Fruit fly (Drosophila melanogaster): ENCODE results near the gene CG17193.

The CG17193 gene

dm6 chr3R:20001595-20001997 is 54.3 kb downstream of the CG17193 start (continued):
- TF ChIP-seq dsf (GFP tag; optimal IDR thresholded peaks at IDR 0.05; ENCODE audit: borderline replicate concordance) (no peak), woc (GFP tag; optimal IDR thresholded peaks at IDR 0.05) (peak; percentile 78), rgr (GFP tag; optimal IDR thresholded peaks at IDR 0.05) (peak; percentile 17)

dm6 chr3R:19999474-19999873 is 56.4 kb downstream of the CG17193 start:
- TF ChIP-seq tai (GFP tag; optimal IDR thresholded peaks at IDR 0.05), result peak; percentile 28
- TF ChIP-seq psq (GFP tag; optimal IDR thresholded peaks at IDR 0.05), result peak; percentile 78
- peak; percentile 24 for TF ChIP-seq GATAd (GFP tag; optimal IDR thresholded peaks at IDR 0.05)
- peak; percentile 44 for TF ChIP-seq woc (GFP tag; optimal IDR thresholded peaks at IDR 0.05)
- TF ChIP-seq foxo (GFP tag; optimal IDR thresholded peaks at IDR 0.05), result peak in 1 of 2 experiments; percentile 83
- no peak for TF ChIP-seq pan (optimal IDR thresholded peaks at IDR 0.05)
- TF ChIP-seq Hr83 (GFP tag; optimal IDR thresholded peaks at IDR 0.05; ENCODE audit: poor library complexity, severe bottlenecking), result no peak
- no peak for TF ChIP-seq usp (GFP tag; optimal IDR thresholded peaks at IDR 0.05)
- TF ChIP-seq CG32264 (GFP tag; optimal IDR thresholded peaks at IDR 0.05), result no peak
- TF ChIP-seq HLH106 (tag; optimal IDR thresholded peaks at IDR 0.05), result peak; percentile 89
- TF ChIP-seq Abd-B (GFP tag; optimal IDR thresholded peaks at IDR 0.05), result no peak
- no peak for TF ChIP-seq lola (GFP tag; optimal IDR thresholded peaks at IDR 0.05)
- TF ChIP-seq jim (GFP tag; optimal IDR thresholded peaks at IDR 0.05), result no peak
- peak; percentile 78 for TF ChIP-seq h (GFP tag; optimal IDR thresholded peaks at IDR 0.05)
- TF ChIP-seq Hr78 (GFP tag; optimal IDR thresholded peaks at IDR 0.05), result no peak
- TF ChIP-seq Vsx2 (GFP tag; optimal IDR thresholded peaks at IDR 0.05; ENCODE audit: partially characterized antibody), result no peak
- peak; percentile 86 for TF ChIP-seq OdsH (GFP tag; optimal IDR thresholded peaks at IDR 0.05)
- no peak for TF ChIP-seq Dif (GFP tag; optimal IDR thresholded peaks at IDR 0.05; ENCODE audit: partially characterized antibody)
- peak; percentile 55 for TF ChIP-seq ey (GFP tag; optimal IDR thresholded peaks at IDR 0.05)
- no peak for TF ChIP-seq Rel (GFP tag; optimal IDR thresholded peaks at IDR 0.05)
- peak; percentile 45 for TF ChIP-seq Rel (tag; optimal IDR thresholded peaks at IDR 0.05)
- peak; percentile 18 for TF ChIP-seq Jra (GFP tag; optimal IDR thresholded peaks at IDR 0.05)
- peak; percentile 86 for TF ChIP-seq rgr (GFP tag; optimal IDR thresholded peaks at IDR 0.05)
- peak; percentile 52 for TF ChIP-seq CG9705 (GFP tag; optimal IDR thresholded peaks at IDR 0.05)
- no peak for TF ChIP-seq dsf (GFP tag; optimal IDR thresholded peaks at IDR 0.05; ENCODE audit: borderline replicate concordance)
- TF ChIP-seq CrebA (GFP tag; optimal IDR thresholded peaks at IDR 0.05; ENCODE audit: borderline replicate concordance), result no peak
- TF ChIP-seq sage (GFP tag; optimal IDR thresholded peaks at IDR 0.05), result peak; percentile 10
- TF ChIP-seq Hnf4 (GFP tag; optimal IDR thresholded peaks at IDR 0.05), result peak; percentile 45
- TF ChIP-seq brk (GFP tag; optimal IDR thresholded peaks at IDR 0.05), result peak; percentile 81
- no peak for TF ChIP-seq Mio (GFP tag; optimal IDR thresholded peaks at IDR 0.05)
- TF ChIP-seq fru (GFP tag; optimal IDR thresholded peaks at IDR 0.05), result peak; percentile 68
- peak; percentile 46 for TF ChIP-seq br (GFP tag; optimal IDR thresholded peaks at IDR 0.05)
- TF ChIP-seq sv (GFP tag; optimal IDR thresholded peaks at IDR 0.05), result peak; percentile 50
- TF ChIP-seq Sp1 (GFP tag; optimal IDR thresholded peaks at IDR 0.05), result peak; percentile 86
- no peak for TF ChIP-seq N (GFP tag; optimal IDR thresholded peaks at IDR 0.05)
- no peak for TF ChIP-seq Dfd (GFP tag; optimal IDR thresholded peaks at IDR 0.05)
- peak; percentile 44 for TF ChIP-seq dmrt93B (GFP tag; optimal IDR thresholded peaks at IDR 0.05)
- no peak for TF ChIP-seq dl (GFP tag; optimal IDR thresholded peaks at IDR 0.05; ENCODE audit: insufficient read depth in 1 of 2, partially characterized antibody in 2 of 2)
- no peak for TF ChIP-seq Myc (optimal IDR thresholded peaks at IDR 0.05)

dm6 chr3R:19998418-19998817 is 57.5 kb downstream of the CG17193 start:
- TF ChIP-seq lola (GFP tag; optimal IDR thresholded peaks at IDR 0.05), result no peak
- TF ChIP-seq woc (GFP tag; optimal IDR thresholded peaks at IDR 0.05), result peak; percentile 42
- no peak for TF ChIP-seq Rel (GFP tag; optimal IDR thresholded peaks at IDR 0.05)
- no peak for TF ChIP-seq Rel (tag; optimal IDR thresholded peaks at IDR 0.05)
- TF ChIP-seq sage (GFP tag; optimal IDR thresholded peaks at IDR 0.05), result no peak
- no peak for TF ChIP-seq jim (GFP tag; optimal IDR thresholded peaks at IDR 0.05)
- TF ChIP-seq brk (GFP tag; optimal IDR thresholded peaks at IDR 0.05), result peak; percentile 6
- TF ChIP-seq dl (GFP tag; optimal IDR thresholded peaks at IDR 0.05; ENCODE audit: insufficient read depth in 1 of 2, partially characterized antibody in 2 of 2), result no peak
- no peak for TF ChIP-seq Hr83 (GFP tag; optimal IDR thresholded peaks at IDR 0.05; ENCODE audit: poor library complexity, severe bottlenecking)
- TF ChIP-seq dsf (GFP tag; optimal IDR thresholded peaks at IDR 0.05; ENCODE audit: borderline replicate concordance), result no peak
- TF ChIP-seq usp (GFP tag; optimal IDR thresholded peaks at IDR 0.05), result no peak
- peak; percentile 18 for TF ChIP-seq sv (GFP tag; optimal IDR thresholded peaks at IDR 0.05)
- no peak for TF ChIP-seq Abd-B (GFP tag; optimal IDR thresholded peaks at IDR 0.05)
- no peak for TF ChIP-seq Vsx2 (GFP tag; optimal IDR thresholded peaks at IDR 0.05; ENCODE audit: partially characterized antibody)
- no peak for TF ChIP-seq pan (optimal IDR thresholded peaks at IDR 0.05)
- TF ChIP-seq CG9705 (GFP tag; optimal IDR thresholded peaks at IDR 0.05), result no peak
- TF ChIP-seq Myc (optimal IDR thresholded peaks at IDR 0.05), result no peak
- peak; percentile 55 for TF ChIP-seq HLH106 (tag; optimal IDR thresholded peaks at IDR 0.05)
- TF ChIP-seq psq (GFP tag; optimal IDR thresholded peaks at IDR 0.05), result peak; percentile 45
- no peak for TF ChIP-seq Dfd (GFP tag; optimal IDR thresholded peaks at IDR 0.05)
- no peak for TF ChIP-seq CrebA (GFP tag; optimal IDR thresholded peaks at IDR 0.05; ENCODE audit: borderline replicate concordance)
- TF ChIP-seq OdsH (GFP tag; optimal IDR thresholded peaks at IDR 0.05), result peak; percentile 46
- TF ChIP-seq Sp1 (GFP tag; optimal IDR thresholded peaks at IDR 0.05), result peak; percentile 44
- TF ChIP-seq fru (GFP tag; optimal IDR thresholded peaks at IDR 0.05), result peak; percentile 58
- peak; percentile 59 for TF ChIP-seq br (GFP tag; optimal IDR thresholded peaks at IDR 0.05)
- peak in 1 of 2 experiments; percentile 66 for TF ChIP-seq foxo (GFP tag; optimal IDR thresholded peaks at IDR 0.05)
- no peak for TF ChIP-seq CG32264 (GFP tag; optimal IDR thresholded peaks at IDR 0.05)
- TF ChIP-seq Hr78 (GFP tag; optimal IDR thresholded peaks at IDR 0.05), result no peak
- TF ChIP-seq Jra (GFP tag; optimal IDR thresholded peaks at IDR 0.05), result no peak
- TF ChIP-seq Mio (GFP tag; optimal IDR thresholded peaks at IDR 0.05), result no peak
- TF ChIP-seq N (GFP tag; optimal IDR thresholded peaks at IDR 0.05), result no peak
- peak; percentile 20 for TF ChIP-seq dmrt93B (GFP tag; optimal IDR thresholded peaks at IDR 0.05)
- TF ChIP-seq Dif (GFP tag; optimal IDR thresholded peaks at IDR 0.05; ENCODE audit: partially characterized antibody), result no peak
- TF ChIP-seq GATAd (GFP tag; optimal IDR thresholded peaks at IDR 0.05), result no peak
- TF ChIP-seq rgr (GFP tag; optimal IDR thresholded peaks at IDR 0.05), result peak; percentile 68
- peak; percentile 73 for TF ChIP-seq ey (GFP tag; optimal IDR thresholded peaks at IDR 0.05)
- TF ChIP-seq h (GFP tag; optimal IDR thresholded peaks at IDR 0.05), result peak; percentile 72
- TF ChIP-seq Hnf4 (GFP tag; optimal IDR thresholded peaks at IDR 0.05), result peak; percentile 62
- peak; percentile 6 for TF ChIP-seq tai (GFP tag; optimal IDR thresholded peaks at IDR 0.05)

All from whole organism, wandering third instar larva.